Fruit fly (Drosophila melanogaster) S2 (cell line): Measurements from ENCODE around the gene cac.

Experiments
- CG8478 ChIP-seq: fragments of >200 bp; optimal IDR thresholded peaks from 2 replicates; lab custom pipeline; 2018
- CTCF ChIP-seq, 2 experiments: fragments of >200 bp; optimal IDR thresholded peaks; 2 replicates each; lab custom pipeline; 2018

DNA sequence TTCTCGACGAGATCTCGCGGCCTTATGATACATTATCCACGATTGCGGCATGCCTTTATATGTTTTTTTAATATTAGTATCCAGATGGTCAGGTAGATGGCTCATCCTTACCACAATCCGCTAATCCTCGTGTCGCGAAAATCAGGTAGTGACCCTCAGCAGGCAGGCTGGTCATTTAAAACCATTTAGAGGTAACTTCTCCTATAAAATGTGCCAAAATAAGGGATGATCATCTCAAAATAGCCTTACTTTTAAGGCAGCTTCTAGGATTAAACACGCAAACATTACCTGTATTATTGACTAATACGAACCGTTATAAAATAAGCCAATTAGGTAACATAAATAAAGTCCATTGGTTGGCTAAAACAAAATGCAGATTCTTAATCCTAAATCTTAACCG, 4.0 kb upstream of the cac start, which contains the start of gene tsg:
- TF ChIP-seq CTCF (optimal IDR thresholded peaks at IDR 0.05; lab: Kevin White, UChicago) (no peak), CG8478 (lab: Kevin White, UChicago) (no peak)
